Fruit fly (Drosophila melanogaster) whole organism, pupa: ENCODE results near the gene nocte.

Experiments used
- CG10348 ChIP-seq: fragments of 200-800 bp; sonication (Bioruptor generic); IDR thresholded peaks from 2 replicates; pipeline ENCODE4 v1.3.6; 2022; ENCODE audit warnings: missing biosample characterization, missing genetic modification characterization
- CG12605 ChIP-seq: fragments of 200-800 bp; sonication (Bioruptor generic); IDR thresholded peaks from 2 replicates; pipeline ENCODE4 v1.3.6; 2022; ENCODE audit warnings: missing biosample characterization, missing genetic modification characterization
- CG13204 ChIP-seq: fragments of 200-800 bp; sonication (Bioruptor generic); optimal IDR thresholded peaks from 2 replicates; lab custom pipeline; 2018; ENCODE audit warnings: missing biosample characterization, mild to moderate bottlenecking, missing genetic modification characterization, moderate library complexity
- CG14655 ChIP-seq: fragments of 200-800 bp; sonication (Bioruptor generic); optimal IDR thresholded peaks from 3 replicates; lab custom pipeline; 2017; ENCODE audit warnings: mild to moderate bottlenecking, missing biosample characterization, missing genetic modification reagents, missing genetic modification characterization
- CG15710 ChIP-seq: fragments of 200-800 bp; sonication (Bioruptor generic); optimal IDR thresholded peaks from 2 replicates; lab custom pipeline; 2018; ENCODE audit warnings: missing biosample characterization, mild to moderate bottlenecking, missing genetic modification characterization, moderate library complexity
- CG17806 ChIP-seq: fragments of 200-800 bp; sonication (Bioruptor generic); optimal IDR thresholded peaks from 2 replicates; lab custom pipeline; 2018; ENCODE audit warnings: missing biosample characterization, mild to moderate bottlenecking, missing genetic modification characterization, moderate library complexity
- CG32121 ChIP-seq: fragments of 200-800 bp; sonication (Bioruptor generic); IDR thresholded peaks from 2 replicates; pipeline ENCODE4 v1.3.6; 2022; ENCODE audit warnings: missing biosample characterization, missing genetic modification characterization
- CG34367 ChIP-seq: fragments of 200-800 bp; sonication (Bioruptor generic); optimal IDR thresholded peaks from 2 replicates; lab custom pipeline; 2018; ENCODE audit warnings: missing biosample characterization, mild to moderate bottlenecking, missing genetic modification characterization
- CG4496 ChIP-seq: fragments of 200-800 bp; sonication (Bioruptor generic); IDR thresholded peaks from 3 replicates; pipeline ENCODE4 v1.3.6; 2022; ENCODE audit warnings: missing biosample characterization, missing genetic modification characterization
- CG8159 ChIP-seq: fragments of 200-800 bp; sonication (Bioruptor generic); optimal IDR thresholded peaks from 3 replicates; lab custom pipeline; 2018; ENCODE audit warnings: missing biosample characterization, mild to moderate bottlenecking, missing genetic modification characterization, moderate library complexity
- CG8301 ChIP-seq: fragments of 200-800 bp; sonication (Bioruptor generic); optimal IDR thresholded peaks from 2 replicates; lab custom pipeline; 2018; ENCODE audit warnings: missing biosample characterization, mild to moderate bottlenecking, missing genetic modification characterization
- CG9948 ChIP-seq: fragments of 200-800 bp; sonication (Bioruptor generic); optimal IDR thresholded peaks from 2 replicates; lab custom pipeline; 2018; ENCODE audit warnings: missing biosample characterization, mild to moderate bottlenecking, missing genetic modification characterization, moderate library complexity
- D1 ChIP-seq: fragments of 200-800 bp; sonication (Bioruptor generic); optimal IDR thresholded peaks from 2 replicates; lab custom pipeline; 2018; ENCODE audit warnings: missing biosample characterization, mild to moderate bottlenecking, missing genetic modification characterization, moderate library complexity
- EcR ChIP-seq: fragments of 200-800 bp; sonication (Bioruptor generic); optimal IDR thresholded peaks from 3 replicates; lab custom pipeline; 2019; ENCODE audit warnings: missing biosample characterization, missing genetic modification characterization, mild to moderate bottlenecking, moderate library complexity, missing genetic modification reagents
- Ets98B ChIP-seq: fragments of 200-800 bp; sonication (Bioruptor generic); IDR thresholded peaks from 2 replicates; pipeline ENCODE4 v1.3.6; 2022; ENCODE audit warnings: missing biosample characterization, missing genetic modification characterization
- Pif1A ChIP-seq: fragments of 200-800 bp; sonication (Bioruptor generic); optimal IDR thresholded peaks from 3 replicates; lab custom pipeline; 2016; ENCODE audit warnings: missing biosample characterization, missing genetic modification characterization
- Pif1B ChIP-seq: fragments of 200-800 bp; sonication (Bioruptor generic); optimal IDR thresholded peaks from 3 replicates; lab custom pipeline; 2016; ENCODE audit warnings: missing biosample characterization, missing genetic modification characterization
- Snoo ChIP-seq: fragments of 200-800 bp; sonication (Bioruptor generic); optimal IDR thresholded peaks from 3 replicates; lab custom pipeline; 2017; ENCODE audit warnings: missing biosample characterization, mild to moderate bottlenecking, missing genetic modification characterization, inconsistent platforms
- fd96Ca ChIP-seq: fragments of 200-800 bp; sonication (Bioruptor generic); IDR thresholded peaks from 3 replicates; pipeline ENCODE4 v1.3.6; 2022; ENCODE audit warnings: missing biosample characterization, missing genetic modification characterization
- rn ChIP-seq: fragments of 200-800 bp; sonication (Bioruptor generic); IDR thresholded peaks from 2 replicates; pipeline ENCODE4 v1.3.6; 2022; ENCODE audit warnings: missing biosample characterization, missing genetic modification characterization

Gene nocte

DNA sequence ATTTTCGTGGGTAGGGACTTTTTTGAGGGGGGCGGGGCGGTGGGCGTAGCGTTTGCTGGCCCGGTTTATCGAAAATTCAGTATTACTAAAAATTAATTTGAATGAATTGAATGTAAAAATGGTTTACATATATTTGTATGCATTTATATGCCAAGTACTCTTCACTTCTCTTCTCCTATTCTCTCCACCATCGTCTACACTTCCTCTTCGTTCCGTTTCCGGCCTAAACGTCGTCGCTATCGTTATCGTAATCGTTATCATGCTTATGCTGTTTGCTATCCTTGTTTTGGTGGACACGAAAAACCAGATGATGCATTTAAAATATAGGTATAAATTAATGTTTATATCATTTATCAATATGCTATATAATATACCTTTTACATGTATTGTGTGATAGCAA is 12.5 kb downstream of the nocte start:
- TF ChIP-seq CG32121 (GFP tag; lab: Robert Waterston, UW) (no peak), CG34367 (tag; lab: Kevin White, UChicago) (peak; percentile 2)

- no peak for TF ChIP-seq CG13204 (GFP tag; lab: Kevin White, UChicago)
- no peak for TF ChIP-seq rn (GFP tag; lab: Robert Waterston, UW)
- peak; percentile 19 for TF ChIP-seq Snoo (tag; lab: Kevin White, UChicago)
- TF ChIP-seq Pif1B, result peak; percentile 22
- peak; percentile 59; the same call in 2 of the 3 replicates for TF ChIP-seq CG4496 (GFP tag; lab: Robert Waterston, UW)
- no peak for TF ChIP-seq CG12605 (GFP tag; lab: Robert Waterston, UW)
- peak; percentile 33 for TF ChIP-seq CG15710
- TF ChIP-seq CG14655 (GFP tag; lab: Kevin White, UChicago), result no peak
- no peak for TF ChIP-seq fd96Ca (GFP tag; lab: Robert Waterston, UW)
Measured at dm6 chrX:10460506-10461114, 13.9 kb downstream of the nocte start, which contains the start of gene Neb-cGP. Gene Neb-cGP, plus strand, starts transcription at chrX:10460736.

dm6 chrX:10459576-10459975 is 14.9 kb downstream of the nocte start, which contains the start of gene Or9a:
Gene Or9a, minus strand, starts transcription at chrX:10459676.
- no peak for TF ChIP-seq Ets98B (GFP tag; lab: Robert Waterston, UW)
- TF ChIP-seq Snoo (tag; lab: Kevin White, UChicago), result no peak
- TF ChIP-seq CG4496 (GFP tag; lab: Robert Waterston, UW), result no peak
- TF ChIP-seq EcR, result no peak
- TF ChIP-seq CG15710, result no peak
- TF ChIP-seq rn (GFP tag; lab: Robert Waterston, UW), result no peak
- TF ChIP-seq CG9948 (tag; lab: Kevin White, UChicago), result no peak
- no peak for TF ChIP-seq CG32121 (GFP tag; lab: Robert Waterston, UW)
- no peak for TF ChIP-seq D1 (tag; lab: Kevin White, UChicago)

DNA sequence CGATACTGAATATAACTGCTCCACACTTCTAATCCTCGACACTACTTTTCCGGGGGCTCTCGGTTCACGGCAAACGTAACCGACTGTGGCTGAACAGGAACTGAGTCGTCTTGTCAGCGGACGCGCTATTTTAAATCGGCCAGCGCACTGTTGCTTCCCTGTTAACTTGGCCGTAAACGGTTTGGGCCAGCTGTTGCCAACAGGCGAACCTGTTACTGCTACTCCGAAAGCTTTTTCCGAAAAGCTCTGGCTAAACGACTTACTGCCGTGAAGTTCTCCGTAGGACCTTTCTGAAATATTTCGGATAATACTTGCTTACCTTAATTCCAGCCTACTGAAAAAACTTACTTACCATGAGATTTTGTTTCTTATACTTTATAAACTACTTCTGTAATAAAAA is 19.7 kb downstream of the nocte start, which contains the start of gene CG32683:
Gene CG32683, minus strand, starts transcription at position 101 of the 400 bp plus-strand sequence.
- TF ChIP-seq CG13204 (GFP tag; lab: Kevin White, UChicago), result no peak
- no peak for TF ChIP-seq CG8301 (tag; lab: Kevin White, UChicago)
- no peak for TF ChIP-seq rn (GFP tag; lab: Robert Waterston, UW)
- TF ChIP-seq CG15710, result no peak
- TF ChIP-seq CG17806 (tag; lab: Kevin White, UChicago), result no peak
- no peak for TF ChIP-seq CG14655 (GFP tag; lab: Kevin White, UChicago)
- TF ChIP-seq Snoo (tag; lab: Kevin White, UChicago), result no peak
- no peak for TF ChIP-seq Pif1B
- TF ChIP-seq CG8159 (tag; lab: Kevin White, UChicago), result no peak
- TF ChIP-seq Pif1A (GFP tag; lab: Kevin White, UChicago), result no peak
- TF ChIP-seq CG10348, result no peak
- TF ChIP-seq CG4496 (GFP tag; lab: Robert Waterston, UW), result no peak
- no peak for TF ChIP-seq CG12605 (GFP tag; lab: Robert Waterston, UW)

DNA sequence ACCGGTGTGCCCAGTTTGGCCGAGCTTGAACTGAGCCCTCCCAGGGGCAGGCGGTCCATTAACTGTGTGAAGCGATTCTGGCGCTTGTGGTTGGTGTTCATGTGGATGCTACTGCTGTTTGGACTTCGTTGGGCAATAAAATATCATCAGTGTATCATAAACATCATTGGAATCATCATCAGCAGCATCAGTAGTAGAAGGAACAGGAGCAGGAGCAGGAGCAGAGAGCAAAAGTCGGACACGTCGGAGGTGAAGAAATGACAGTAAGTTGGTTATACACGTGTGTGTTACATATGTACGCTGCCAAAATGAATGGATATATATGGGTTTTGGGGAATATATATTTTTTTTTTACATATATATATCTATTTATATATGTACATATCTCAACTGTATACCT is 41.8 kb downstream of the nocte start, which contains the start of gene CG12640:
Gene CG12640, minus strand, starts transcription at position 101 of the 400 bp plus-strand sequence.
- TF ChIP-seq CG8301 (tag; lab: Kevin White, UChicago) (no peak), rn (GFP tag; lab: Robert Waterston, UW) (no peak), CG8159 (tag; lab: Kevin White, UChicago) (no peak), Snoo (tag; lab: Kevin White, UChicago) (no peak), fd96Ca (GFP tag; lab: Robert Waterston, UW) (no peak), CG15710 (no peak), CG12605 (GFP tag; lab: Robert Waterston, UW) (no peak), CG14655 (GFP tag; lab: Kevin White, UChicago) (no peak), CG9948 (tag; lab: Kevin White, UChicago) (no peak)

DNA sequence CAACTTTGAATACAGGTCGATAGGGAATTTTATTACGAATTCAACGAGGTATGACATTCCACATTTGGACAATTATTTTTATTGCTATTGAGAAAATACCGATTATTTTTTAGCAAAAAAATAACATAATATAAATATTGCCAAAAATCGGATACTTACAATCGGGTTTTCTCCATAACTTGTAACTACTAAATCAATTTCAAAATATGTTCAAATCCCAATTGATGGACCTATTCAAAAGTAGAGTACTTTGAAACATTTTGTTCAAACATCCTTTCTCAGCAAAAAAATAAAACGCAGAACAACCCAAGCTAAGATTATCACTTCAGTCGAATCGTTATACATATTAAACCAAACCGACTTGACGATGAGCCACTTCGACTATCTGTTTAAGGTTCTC is 57.3 kb downstream of the nocte start, which contains the start of gene RabX2:
Gene RabX2, plus strand, starts transcription at position 301 of the 400 bp plus-strand sequence.
- no peak for TF ChIP-seq EcR
- TF ChIP-seq CG13204 (GFP tag; lab: Kevin White, UChicago), result no peak
- TF ChIP-seq CG14655 (GFP tag; lab: Kevin White, UChicago), result no peak
- TF ChIP-seq rn (GFP tag; lab: Robert Waterston, UW), result no peak
- no peak for TF ChIP-seq Pif1B
- TF ChIP-seq CG17806 (tag; lab: Kevin White, UChicago), result no peak
- TF ChIP-seq CG8159 (tag; lab: Kevin White, UChicago), result no peak
- TF ChIP-seq CG32121 (GFP tag; lab: Robert Waterston, UW), result no peak
- no peak for TF ChIP-seq CG4496 (GFP tag; lab: Robert Waterston, UW)
